Fruit fly (Drosophila melanogaster) whole organism, prepupa: Measurements from ENCODE around the gene Gr28a.

Experiments
- CG10669 ChIP-seq: fragments of 200-800 bp; sonication (Bioruptor generic); optimal IDR thresholded peaks from 3 replicates; lab custom pipeline; 2018; ENCODE audit warnings: missing biosample characterization, mild to moderate bottlenecking, missing genetic modification characterization, moderate library complexity
- CG32006 ChIP-seq: fragments of 200-800 bp; sonication (Bioruptor generic); optimal IDR thresholded peaks from 3 replicates; lab custom pipeline; 2017; ENCODE audit warnings: missing biosample characterization, mild to moderate bottlenecking, missing genetic modification characterization
- CG6854 ChIP-seq: fragments of 200-800 bp; sonication (Bioruptor generic); optimal IDR thresholded peaks from 2 replicates; lab custom pipeline; 2017; ENCODE audit warnings: missing biosample characterization, mild to moderate bottlenecking, missing genetic modification characterization
- Lpt ChIP-seq: fragments of 200-800 bp; sonication (Bioruptor generic); optimal IDR thresholded peaks from 3 replicates; lab custom pipeline; 2016; ENCODE audit warnings: missing biosample characterization, missing genetic modification characterization
- Sox15 ChIP-seq: fragments of 200-800 bp; sonication (Bioruptor generic); optimal IDR thresholded peaks from 3 replicates; lab custom pipeline; 2016; ENCODE audit warnings: missing biosample characterization, missing genetic modification characterization
- dac ChIP-seq: fragments of 200-800 bp; sonication (Bioruptor generic); optimal IDR thresholded peaks from 2 replicates; lab custom pipeline; 2017; ENCODE audit warnings: missing biosample characterization, mild to moderate bottlenecking, missing genetic modification characterization
- topi ChIP-seq: fragments of 200-800 bp; sonication (Bioruptor generic); optimal IDR thresholded peaks from 3 replicates; lab custom pipeline; 2016; ENCODE audit warnings: missing biosample characterization, missing genetic modification characterization

dm6 chr2L:7435475-7435874, 18.5 kb downstream of the Gr28a start:
- no peak for TF ChIP-seq dac
- TF ChIP-seq Sox15 (GFP tag; lab: Kevin White, UChicago): no peak
- TF ChIP-seq Lpt (GFP tag; lab: Kevin White, UChicago): no peak
- no peak for TF ChIP-seq CG10669 (GFP tag; lab: Kevin White, UChicago)
- no peak for TF ChIP-seq CG6854 (GFP tag; lab: Kevin White, UChicago)
- TF ChIP-seq CG32006 (GFP tag; lab: Kevin White, UChicago): no peak
- no peak for TF ChIP-seq topi (GFP tag; lab: Kevin White, UChicago)
